Fruit fly (Drosophila melanogaster): ENCODE results near the gene CG18234.

CG18234 gene

DNA sequence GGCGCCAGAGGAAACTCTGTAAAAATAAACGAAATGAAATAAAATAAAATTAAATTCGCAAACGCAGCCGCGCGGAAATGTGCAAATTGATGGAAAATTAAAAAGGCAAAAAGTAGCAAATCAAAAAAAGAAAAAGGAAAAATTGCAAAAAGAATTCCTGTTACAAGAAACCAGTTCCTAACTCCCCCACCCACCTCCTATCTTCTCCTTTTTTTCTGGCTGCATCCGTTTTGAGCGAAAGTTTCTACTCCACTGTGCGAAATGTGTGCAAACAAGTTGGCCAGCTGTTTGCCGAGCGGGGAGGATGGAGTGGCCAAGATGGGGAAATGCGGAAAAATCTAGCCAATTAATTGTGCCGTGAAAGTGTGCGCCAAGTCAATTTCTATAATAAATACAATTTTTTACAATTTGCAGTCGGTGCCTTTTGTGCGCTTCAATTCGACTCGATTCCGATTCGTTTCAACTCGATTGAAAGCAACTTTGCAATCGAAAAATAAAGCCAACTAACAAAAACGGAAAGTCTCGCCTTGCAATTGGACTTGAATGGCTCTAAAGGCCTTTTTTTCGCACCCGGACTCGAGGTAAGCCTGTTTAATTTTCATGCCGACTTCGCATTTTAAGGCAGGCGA lies 23.3 kb downstream of the CG18234 start (continued):
- TF ChIP-seq CG11902 (GFP tag; optimal IDR thresholded peaks at IDR 0.05) (no peak), CG9139 (GFP tag; optimal IDR thresholded peaks at IDR 0.05) (no peak), Blimp-1 (GFP tag; optimal IDR thresholded peaks at IDR 0.05) (peak; percentile 74), salr (GFP tag; optimal IDR thresholded peaks at IDR 0.05) (no peak), Ets21C (GFP tag; optimal IDR thresholded peaks at IDR 0.05) (no peak), ss (GFP tag; optimal IDR thresholded peaks at IDR 0.05) (no peak), eg (GFP tag; IDR thresholded peaks at IDR 0.05) (peak; percentile 71), Gug (GFP tag; IDR thresholded peaks at IDR 0.05) (no peak), CG6792 (GFP tag; optimal IDR thresholded peaks at IDR 0.05) (no peak), Ets96B (tag; optimal IDR thresholded peaks at IDR 0.05) (no peak), fd59A (GFP tag; optimal IDR thresholded peaks at IDR 0.05) (no peak), Hr4 (GFP tag; optimal IDR thresholded peaks at IDR 0.05) (peak; percentile 17), CG8119 (GFP tag; IDR thresholded peaks at IDR 0.05) (peak; percentile 58; the same call in 2 of the 3 replicates), spab (GFP tag; optimal IDR thresholded peaks at IDR 0.05) (no peak), CG10669 (GFP tag; optimal IDR thresholded peaks at IDR 0.05) (no peak), Eip75B (GFP tag; optimal IDR thresholded peaks at IDR 0.05) (peak; percentile 7), pdm3 (GFP tag; optimal IDR thresholded peaks at IDR 0.05) (peak; percentile 14), lz (GFP tag; optimal IDR thresholded peaks at IDR 0.05) (no peak), fd85E (GFP tag; optimal IDR thresholded peaks at IDR 0.05) (no peak), Sox14 (GFP tag; optimal IDR thresholded peaks at IDR 0.05) (no peak), CG8319 (GFP tag; optimal IDR thresholded peaks at IDR 0.05) (no peak), CG32006 (GFP tag; optimal IDR thresholded peaks at IDR 0.05) (peak; percentile 61), vri (GFP tag; optimal IDR thresholded peaks at IDR 0.05) (no peak), OdsH (GFP tag; optimal IDR thresholded peaks at IDR 0.05) (no peak), CG8632 (GFP tag; optimal IDR thresholded peaks at IDR 0.05) (no peak), esn (GFP tag; optimal IDR thresholded peaks at IDR 0.05) (no peak), Sox15 (GFP tag; optimal IDR thresholded peaks at IDR 0.05) (no peak)

DNA sequence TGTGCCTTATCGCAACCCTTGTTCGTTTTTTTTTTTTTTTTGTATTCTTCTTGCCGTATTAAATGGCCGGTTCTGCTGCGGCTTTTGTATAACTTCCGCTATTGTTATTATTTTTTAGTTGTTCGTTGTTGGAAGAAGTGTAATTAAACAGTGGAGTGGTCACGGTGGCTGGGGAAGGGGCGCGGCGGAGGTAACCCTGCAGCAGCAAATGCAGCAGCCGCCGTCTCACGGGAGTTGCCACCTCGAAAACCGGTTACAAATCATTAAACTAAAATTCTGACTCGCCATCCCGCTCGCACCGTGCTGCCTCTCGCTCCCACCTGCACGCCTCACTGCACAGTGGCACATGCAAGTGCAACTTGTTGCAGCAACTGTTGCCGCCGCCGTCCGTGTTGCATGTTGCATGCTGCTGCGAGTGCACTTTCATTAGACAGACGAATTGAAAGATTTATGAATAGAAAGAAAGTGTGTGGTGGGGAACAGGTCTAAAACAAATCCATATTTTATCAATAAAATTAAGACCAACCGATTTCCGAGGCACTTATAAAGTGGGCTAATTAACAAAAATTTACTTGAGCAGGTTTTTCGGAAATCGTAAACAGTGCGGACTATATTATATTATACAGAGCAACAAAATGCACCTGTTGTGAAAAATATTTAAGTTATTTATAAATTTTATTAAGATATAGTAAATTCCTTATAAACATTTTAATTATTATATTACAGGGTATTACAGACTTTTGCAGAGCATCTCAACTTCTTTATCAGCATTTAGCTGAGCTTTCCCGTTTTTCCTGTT lies 24.6 kb downstream of the CG18234 start:
- TF ChIP-seq pdm3 (GFP tag; optimal IDR thresholded peaks at IDR 0.05) = no peak
- TF ChIP-seq Gug (GFP tag; IDR thresholded peaks at IDR 0.05) = no peak
- no peak for TF ChIP-seq Ets96B (tag; optimal IDR thresholded peaks at IDR 0.05)
- no peak for TF ChIP-seq Smox (GFP tag; optimal IDR thresholded peaks at IDR 0.05)
- no peak for TF ChIP-seq lz (GFP tag; optimal IDR thresholded peaks at IDR 0.05)
- no peak for TF ChIP-seq Lpt (GFP tag; optimal IDR thresholded peaks at IDR 0.05)
- no peak for TF ChIP-seq Eip75B (GFP tag; optimal IDR thresholded peaks at IDR 0.05)
- no peak for TF ChIP-seq fkh (GFP tag; optimal IDR thresholded peaks at IDR 0.05)
- TF ChIP-seq CG10669 (GFP tag; optimal IDR thresholded peaks at IDR 0.05) = no peak
- no peak for TF ChIP-seq Ets21C (GFP tag; optimal IDR thresholded peaks at IDR 0.05)
- TF ChIP-seq Eip93F (GFP tag; optimal IDR thresholded peaks at IDR 0.05) = no peak
- TF ChIP-seq CG7368 (GFP tag; optimal IDR thresholded peaks at IDR 0.05) = no peak
- TF ChIP-seq dsx (GFP tag; optimal IDR thresholded peaks at IDR 0.05; ENCODE audit: poor library complexity, severe bottlenecking) = peak; percentile 36
- TF ChIP-seq Sox15 (GFP tag; optimal IDR thresholded peaks at IDR 0.05) = no peak
- no peak for TF ChIP-seq CG16779 (tag; optimal IDR thresholded peaks at IDR 0.05)
- TF ChIP-seq CG1621 (tag; optimal IDR thresholded peaks at IDR 0.05) = peak; percentile 1
- TF ChIP-seq CG8119 (GFP tag; IDR thresholded peaks at IDR 0.05) = peak; percentile 68; the same call in 2 of the 3 replicates
- no peak for TF ChIP-seq CG34406 (GFP tag; optimal IDR thresholded peaks at IDR 0.05)
- no peak for TF ChIP-seq topi (GFP tag; optimal IDR thresholded peaks at IDR 0.05)
- TF ChIP-seq CG8632 (GFP tag; optimal IDR thresholded peaks at IDR 0.05) = no peak
- TF ChIP-seq esn (GFP tag; optimal IDR thresholded peaks at IDR 0.05) = no peak
- TF ChIP-seq net (GFP tag; optimal IDR thresholded peaks at IDR 0.05) = no peak
- TF ChIP-seq Hr39 (GFP tag; optimal IDR thresholded peaks at IDR 0.05) = no peak
- peak; percentile 67 for TF ChIP-seq Eip78C (GFP tag)
- no peak for TF ChIP-seq CG3032 (tag; optimal IDR thresholded peaks at IDR 0.05)
- TF ChIP-seq OdsH (GFP tag; optimal IDR thresholded peaks at IDR 0.05) = no peak
- TF ChIP-seq CG8319 (GFP tag; optimal IDR thresholded peaks at IDR 0.05) = no peak
- TF ChIP-seq fd59A (GFP tag; optimal IDR thresholded peaks at IDR 0.05) = no peak
- TF ChIP-seq vri (GFP tag; optimal IDR thresholded peaks at IDR 0.05) = no peak
- no peak for TF ChIP-seq CG11762 (GFP tag; optimal IDR thresholded peaks at IDR 0.05; ENCODE audit: insufficient read depth)
- no peak for TF ChIP-seq Sox102F (GFP tag; optimal IDR thresholded peaks at IDR 0.05)
- TF ChIP-seq Hr4 (GFP tag; optimal IDR thresholded peaks at IDR 0.05) = peak; percentile 51
- no peak for TF ChIP-seq Blimp-1 (GFP tag; optimal IDR thresholded peaks at IDR 0.05)
- TF ChIP-seq CG15336 (GFP tag; IDR thresholded peaks at IDR 0.05) = peak; percentile 26; the same call in 1 of the 2 replicates
- TF ChIP-seq CG9139 (GFP tag; optimal IDR thresholded peaks at IDR 0.05) = no peak
- TF ChIP-seq salr (GFP tag; optimal IDR thresholded peaks at IDR 0.05) = peak in 1 of 2 experiments; percentile 68
- no peak for TF ChIP-seq CG6792 (GFP tag; optimal IDR thresholded peaks at IDR 0.05)

All from whole organism, prepupa.